Worm (Caenorhabditis elegans) whole organism, early embryonic: Measurements from ENCODE around the gene F40G9.5.

Experiments
- ama-1 ChIP-seq: fragments of 150-350 bp; optimal IDR thresholded peaks from 2 replicates; lab custom pipeline; 2014
- ceh-13 ChIP-seq: fragments of 200-800 bp; sonication (Bioruptor generic); optimal IDR thresholded peaks from 2 replicates; lab custom pipeline; 2018; ENCODE audit warnings: mild to moderate bottlenecking, missing genetic modification characterization, missing compliant biosample characterization
- ceh-36 ChIP-seq: sonication (generic microtip); optimal IDR thresholded peaks from 2 replicates; lab custom pipeline; 2016; ENCODE audit warnings: missing genetic modification characterization, inconsistent platforms, missing compliant biosample characterization

DNA sequence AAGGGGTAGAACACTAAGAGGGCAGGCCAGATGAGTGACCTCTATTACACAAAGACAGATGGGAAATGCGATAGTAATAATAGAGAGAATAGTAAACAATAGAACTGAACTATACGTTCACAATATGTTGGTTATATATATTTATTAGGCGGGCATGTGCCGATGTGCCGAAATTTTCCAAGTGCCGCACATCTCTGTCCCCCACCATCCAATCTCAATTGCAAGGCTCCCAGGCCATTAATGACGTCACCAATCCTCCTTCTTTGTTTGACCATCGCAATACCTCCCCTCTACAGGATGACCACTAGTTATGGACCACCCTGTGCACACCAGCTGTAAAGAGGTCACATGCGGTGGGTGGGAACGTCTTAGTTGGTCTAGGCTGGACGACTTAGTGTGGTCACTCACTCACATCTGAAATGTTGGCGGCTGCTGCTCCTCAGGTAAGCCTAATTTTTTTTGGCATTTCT lies 1.9 kb upstream of the F40G9.5 start, which contains the start of gene F40G9.6:
- no peak for TF ChIP-seq ceh-13 (GFP tag; lab: Kevin White, UChicago)
- no peak for TF ChIP-seq ama-1
- TF ChIP-seq ceh-36 (tag; lab: Kevin White, UChicago): no peak
